Fruit fly (Drosophila melanogaster): ENCODE data around the gene Fum2.
A peak's percentile ranks its signal among the peaks of the same experiment; 100 is the strongest.

Fum2 gene

dm6 chrX:6677826-6678489 is 3.6 kb upstream of the Fum2 start, which contains the start of gene Fum1 (continued):
- TF ChIP-seq cg (GFP tag; optimal IDR thresholded peaks at IDR 0.05) (no peak), da (GFP tag; optimal IDR thresholded peaks at IDR 0.05) (peak; percentile 23), Pdp1 (GFP tag; optimal IDR thresholded peaks at IDR 0.05) (peak in 1 of 2 experiments; percentile 81), tin (GFP tag; optimal IDR thresholded peaks at IDR 0.05) (no peak), CG4854 (GFP tag; optimal IDR thresholded peaks at IDR 0.05) (no peak), CkIIα-i1 (GFP tag; IDR thresholded peaks at IDR 0.05) (no peak), E2f2 (GFP tag; IDR thresholded peaks at IDR 0.05) (peak; percentile 67), zfh1 (GFP tag; IDR thresholded peaks at IDR 0.05) (no peak), H15 (GFP tag; IDR thresholded peaks at IDR 0.05) (no peak), CG14014 (GFP tag; IDR thresholded peaks at IDR 0.05) (no peak), CG11398 (GFP tag; optimal IDR thresholded peaks at IDR 0.05) (no peak), MTF-1 (GFP tag; optimal IDR thresholded peaks at IDR 0.05; ENCODE audit: borderline replicate concordance) (no peak), CG3726 (GFP tag; IDR thresholded peaks at IDR 0.05) (no peak), Fer2 (tag; optimal IDR thresholded peaks at IDR 0.05) (no peak), danr (GFP tag; IDR thresholded peaks at IDR 0.05) (no peak), CG17186 (GFP tag; optimal IDR thresholded peaks at IDR 0.05) (peak; percentile 41), ato (GFP tag; IDR thresholded peaks at IDR 0.05; ENCODE audit: partially characterized antibody) (peak; percentile 57; the same call in 1 of the 2 replicates), CG7372 (GFP tag; IDR thresholded peaks at IDR 0.05) (no peak), CG8765 (GFP tag; IDR thresholded peaks at IDR 0.05) (no peak), Awh (GFP tag; IDR thresholded peaks at IDR 0.05) (no peak), CG5953 (GFP tag; IDR thresholded peaks at IDR 0.05) (no peak), Tbp (GFP tag; optimal IDR thresholded peaks at IDR 0.05) (no peak), tap (tag; optimal IDR thresholded peaks at IDR 0.05) (no peak), btn (GFP tag; optimal IDR thresholded peaks at IDR 0.05) (no peak), CG14050 (GFP tag; IDR thresholded peaks at IDR 0.05) (no peak), CG12391 (tag; optimal IDR thresholded peaks at IDR 0.05) (peak; percentile 51), CG14441 (GFP tag; IDR thresholded peaks at IDR 0.05) (no peak), mam (GFP tag; optimal IDR thresholded peaks at IDR 0.05) (peak; percentile 23), CG16815 (GFP tag; optimal IDR thresholded peaks at IDR 0.05) (no peak), CG7271 (tag; optimal IDR thresholded peaks at IDR 0.05) (no peak), zf30C (GFP tag; optimal IDR thresholded peaks at IDR 0.05) (no peak), hbn (GFP tag; IDR thresholded peaks at IDR 0.05; ENCODE audit: partially characterized antibody) (peak; percentile 85), fd102C (GFP tag; optimal IDR thresholded peaks at IDR 0.05) (no peak), CG10431 (GFP tag; optimal IDR thresholded peaks at IDR 0.05) (no peak), bbx (GFP tag; IDR thresholded peaks at IDR 0.05; ENCODE audit: partially characterized antibody) (peak; percentile 84), z (GFP tag; IDR thresholded peaks at IDR 0.05) (no peak), CG14860 (GFP tag; IDR thresholded peaks at IDR 0.05; ENCODE audit: partially characterized antibody) (peak; percentile 88), Sry-β (GFP tag; optimal IDR thresholded peaks at IDR 0.05) (no peak), CG17385 (GFP tag; optimal IDR thresholded peaks at IDR 0.05) (no peak), Side (GFP tag; optimal IDR thresholded peaks at IDR 0.05) (no peak), Hmr (GFP tag; optimal IDR thresholded peaks at IDR 0.05) (no peak), tna (GFP tag; IDR thresholded peaks at IDR 0.05; ENCODE audit: partially characterized antibody) (peak; percentile 69), scrt (GFP tag; optimal IDR thresholded peaks at IDR 0.05) (no peak), CG13424 (tag; optimal IDR thresholded peaks at IDR 0.05) (no peak), sens (GFP tag) (peak; percentile 84), HLH3B (GFP tag; IDR thresholded peaks at IDR 0.05) (no peak), Bgb (GFP tag; IDR thresholded peaks at IDR 0.05; ENCODE audit: partially characterized antibody) (peak; percentile 84), grau (tag; optimal IDR thresholded peaks at IDR 0.05) (peak; percentile 38), CG17361 (GFP tag; IDR thresholded peaks at IDR 0.05) (peak; percentile 19; the same call in 1 of the 3 replicates), Sox102F (GFP tag; optimal IDR thresholded peaks at IDR 0.05) (no peak)
